Fruit fly (Drosophila melanogaster): ENCODE data around the gene Brd8.

dm6 chr3R:29213416-29213815 is 9.9 kb upstream of the Brd8 start:
- TF ChIP-seq Sox102F (GFP tag; optimal IDR thresholded peaks at IDR 0.05) (no peak), CG8119 (GFP tag; IDR thresholded peaks at IDR 0.05) (no peak), Smox (GFP tag; optimal IDR thresholded peaks at IDR 0.05) (no peak), achi (GFP tag; optimal IDR thresholded peaks at IDR 0.05) (no peak), esn (GFP tag; optimal IDR thresholded peaks at IDR 0.05) (no peak), CG6792 (GFP tag; optimal IDR thresholded peaks at IDR 0.05) (no peak), CG1621 (tag; optimal IDR thresholded peaks at IDR 0.05) (no peak), vri (GFP tag; optimal IDR thresholded peaks at IDR 0.05) (no peak), Eip93F (GFP tag; optimal IDR thresholded peaks at IDR 0.05) (no peak)

All from whole organism, prepupa.